Worm (Caenorhabditis elegans): ENCODE results near the gene T01C3.11.

DNA sequence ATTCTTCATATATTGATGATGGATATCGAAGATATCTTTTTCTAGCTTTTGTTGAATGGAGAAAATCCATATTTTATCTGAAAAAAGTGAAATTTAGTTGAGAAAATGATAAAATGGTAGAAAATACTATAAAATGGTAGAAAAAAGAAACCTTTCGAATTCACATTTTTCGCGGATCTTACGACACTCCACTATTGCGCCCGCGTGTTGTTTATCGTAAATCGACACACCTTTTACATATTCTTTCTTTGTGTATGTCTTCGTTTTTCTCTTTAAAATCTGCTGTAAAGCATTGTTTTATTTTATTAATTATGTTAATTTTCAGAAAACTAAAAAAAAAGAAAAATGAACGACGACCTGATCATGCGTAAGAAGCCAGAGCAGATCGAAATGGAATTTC lies 8.5 kb upstream of the T01C3.11 start, which contains the start of the genes cdt-2 and T01C3.2:
- TF ChIP-seq nhr-237 (tag; optimal IDR thresholded peaks at IDR 0.05) (no peak), elt-3 (tag; optimal IDR thresholded peaks at IDR 0.05) (no peak), fos-1 (tag; optimal IDR thresholded peaks at IDR 0.05) (no peak), ama-1 (optimal IDR thresholded peaks at IDR 0.05) (no peak), lin-39 (tag; optimal IDR thresholded peaks at IDR 0.05) (no peak)

Measured in whole organism, L3 larva.